Worm (Caenorhabditis elegans) whole organism, L1 larva: ENCODE measurements around the gene T09A5.15.

ENCODE experiments used
- C16A3.4 ChIP-seq: fragments of 150-350 bp; optimal IDR thresholded peaks from 2 replicates; lab custom pipeline; 2014; ENCODE audit warnings: missing biosample characterization, missing genetic modification characterization
- blmp-1 ChIP-seq: fragments of 150-350 bp; optimal IDR thresholded peaks from 2 replicates; lab custom pipeline; 2014; ENCODE audit warnings: missing biosample characterization, missing genetic modification characterization
- ces-1 ChIP-seq: fragments of 150-350 bp; optimal IDR thresholded peaks from 2 replicates; lab custom pipeline; 2014; ENCODE audit warnings: missing biosample characterization, missing genetic modification reagents, missing genetic modification characterization
- ets-5 ChIP-seq: fragments of 200-800 bp; sonication (Bioruptor generic); IDR thresholded peaks from 2 replicates; pipeline ENCODE4 v1.3.6; 2022; ENCODE audit warnings: missing genetic modification characterization, missing compliant biosample characterization
- lin-39 ChIP-seq: fragments of 150-350 bp; optimal IDR thresholded peaks from 2 replicates; lab custom pipeline; 2014; ENCODE audit warnings: missing biosample characterization, missing genetic modification reagents, missing genetic modification characterization
- lsy-2 ChIP-seq, 2 experiments: fragments of 150-350 bp; optimal IDR thresholded peaks; 2 replicates each; lab custom pipeline; 2014; ENCODE audit warnings: missing biosample characterization in 2 of 2, missing genetic modification characterization in 2 of 2
- nhr-237 ChIP-seq: fragments of 150-350 bp; optimal IDR thresholded peaks from 2 replicates; lab custom pipeline; 2014; ENCODE audit warnings: missing biosample characterization, missing genetic modification characterization
- nhr-71 ChIP-seq: sonication (generic microtip); optimal IDR thresholded peaks from 2 replicates; lab custom pipeline; 2016; ENCODE audit warnings: mild to moderate bottlenecking, missing genetic modification characterization, moderate library complexity, missing compliant biosample characterization
- nhr-84 ChIP-seq: sonication (generic microtip); optimal IDR thresholded peaks from 2 replicates; lab custom pipeline; 2017; ENCODE audit warnings: missing biosample characterization, missing genetic modification characterization
- pag-3 ChIP-seq: sonication (generic microtip); optimal IDR thresholded peaks from 2 replicates; lab custom pipeline; 2017; ENCODE audit warnings: missing genetic modification characterization, mild to moderate bottlenecking, missing compliant biosample characterization, antibody characterized with exemption, borderline replicate concordance; ENCODE audit not compliant: insufficient read depth
- ztf-4 ChIP-seq: fragments of 150-350 bp; optimal IDR thresholded peaks from 2 replicates; lab custom pipeline; 2014; ENCODE audit warnings: missing biosample characterization, missing genetic modification characterization

DNA sequence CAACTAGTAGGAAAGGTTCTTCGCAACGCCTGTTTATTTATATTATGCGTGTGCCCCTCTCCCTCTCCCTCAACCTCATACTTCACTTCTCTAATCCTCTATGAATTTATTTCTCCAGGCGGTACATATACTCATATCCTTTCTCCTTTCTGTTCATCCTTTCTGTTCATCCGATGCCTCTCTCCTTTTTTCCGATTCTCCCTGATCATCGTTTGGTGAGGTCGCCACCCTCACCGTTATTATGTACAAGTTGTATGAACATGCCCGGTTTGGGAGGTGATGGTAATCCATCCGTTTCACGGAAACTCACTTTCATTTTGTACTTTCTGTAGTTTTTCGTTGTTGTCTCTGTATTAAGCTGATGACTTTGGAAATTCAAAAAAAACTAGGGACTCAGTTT lies 18.1 kb upstream of the T09A5.15 start:
- TF ChIP-seq C16A3.4 (tag; lab: Kevin White, UChicago) (no peak), ces-1 (no peak), nhr-84 (no peak), pag-3 (tag; lab: Kevin White, UChicago) (no peak), lsy-2 (tag; optimal IDR thresholded peaks at IDR 0.05; lab: Kevin White, UChicago) (no peak), ztf-4 (tag; lab: Kevin White, UChicago) (no peak), nhr-237 (no peak), nhr-71 (tag; lab: Kevin White, UChicago) (no peak), blmp-1 (peak; percentile 90), ets-5 (GFP tag; lab: Robert Waterston, UW) (no peak), lin-39 (no peak)
